Fruit fly (Drosophila melanogaster): Measurements from ENCODE around the gene pst.

The pst gene

DNA sequence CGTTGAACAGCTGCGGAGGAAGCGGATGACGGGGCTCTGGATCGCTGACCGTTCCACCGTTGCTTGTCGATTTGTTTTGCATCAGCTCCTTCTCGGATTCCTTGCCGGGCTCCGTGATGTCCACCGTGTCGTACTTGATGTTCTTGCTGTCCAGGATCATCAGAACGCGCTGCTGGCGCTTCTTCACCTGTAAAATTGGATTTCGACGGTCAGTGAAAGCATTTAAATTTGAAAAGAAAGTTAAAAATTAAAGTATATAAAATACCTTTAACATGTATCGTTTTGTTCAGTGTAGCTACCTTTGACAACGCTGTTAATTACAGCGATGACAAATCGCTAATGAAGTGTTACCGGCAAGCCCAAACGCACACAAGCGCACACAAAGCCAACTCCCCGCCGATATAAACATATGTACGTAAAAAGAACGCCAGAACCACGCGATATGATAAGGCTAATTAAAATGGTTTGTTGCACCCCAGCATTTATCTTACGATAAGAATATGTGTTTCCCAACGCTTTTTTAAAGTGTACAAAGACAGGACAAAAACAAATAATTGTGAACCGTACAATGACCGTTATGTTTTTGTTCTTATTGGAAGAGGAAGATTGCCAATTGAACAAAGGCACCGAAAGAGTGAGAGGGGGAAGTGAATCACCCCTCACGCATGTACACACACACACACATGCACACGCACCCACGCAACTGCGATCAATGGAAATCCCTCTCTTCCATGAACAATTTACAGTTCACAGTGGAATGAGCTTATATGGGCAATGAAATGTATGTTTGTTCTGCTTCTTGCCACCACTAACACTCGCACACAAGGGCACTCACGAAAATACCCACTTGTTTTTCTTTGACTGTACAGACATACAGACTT lies 8.0 kb upstream of the pst start (continued):
- TF ChIP-seq CG3726 (GFP tag; IDR thresholded peaks at IDR 0.05) (no peak), CG10274 (GFP tag; optimal IDR thresholded peaks at IDR 0.05) (peak; percentile 0), D19B (GFP tag; optimal IDR thresholded peaks at IDR 0.05) (no peak), TFAM (GFP tag; optimal IDR thresholded peaks at IDR 0.05) (no peak), zen2 (GFP tag; IDR thresholded peaks at IDR 0.05; ENCODE audit: partially characterized antibody) (no peak), Rfx (GFP tag; IDR thresholded peaks at IDR 0.05) (peak; percentile 65), fd102C (GFP tag; optimal IDR thresholded peaks at IDR 0.05) (no peak), amos (GFP tag; IDR thresholded peaks at IDR 0.05; ENCODE audit: partially characterized antibody) (no peak), CG7357 (GFP tag; IDR thresholded peaks at IDR 0.05) (no peak), az2 (GFP tag; optimal IDR thresholded peaks at IDR 0.05) (peak; percentile 1), CG13775 (GFP tag; optimal IDR thresholded peaks at IDR 0.05) (no peak), Ptx1 (GFP tag; IDR thresholded peaks at IDR 0.05) (0 out of 2 replicates have a peak, but pooled peaks have one; percentile 15), zf30C (GFP tag; optimal IDR thresholded peaks at IDR 0.05) (peak; percentile 48), HLH3B (GFP tag; IDR thresholded peaks at IDR 0.05) (no peak), ranshi (GFP tag; IDR thresholded peaks at IDR 0.05) (no peak), CG9876 (GFP tag; optimal IDR thresholded peaks at IDR 0.05) (no peak), chinmo (GFP tag; IDR thresholded peaks at IDR 0.05; ENCODE audit: partially characterized antibody) (peak; percentile 81; the same call in 2 of the 4 replicates), Mes4 (GFP tag; optimal IDR thresholded peaks at IDR 0.05) (no peak), insv (GFP tag; optimal IDR thresholded peaks at IDR 0.05) (peak; percentile 11 to 92), slbo (GFP tag; IDR thresholded peaks at IDR 0.05) (peak; percentile 45), CG10543 (GFP tag; optimal IDR thresholded peaks at IDR 0.05) (peak; percentile 27), Awh (GFP tag; IDR thresholded peaks at IDR 0.05) (no peak), tgo (GFP tag; IDR thresholded peaks at IDR 0.05) (no peak; the same call in 2 of the 3 replicates), klu (GFP tag; IDR thresholded peaks at IDR 0.05) (peak; percentile 46), hb (GFP tag; IDR thresholded peaks at IDR 0.05; ENCODE audit: partially characterized antibody) (no peak), CG16815 (GFP tag; optimal IDR thresholded peaks at IDR 0.05) (no peak), HLH4C (GFP tag; IDR thresholded peaks at IDR 0.05; ENCODE audit: partially characterized antibody) (no peak; the same call in 2 of the 3 replicates), nerfin-2 (GFP tag; IDR thresholded peaks at IDR 0.05; ENCODE audit: partially characterized antibody) (no peak), peb (GFP tag; IDR thresholded peaks at IDR 0.05) (no peak), CG4617 (GFP tag; optimal IDR thresholded peaks at IDR 0.05; ENCODE audit: borderline replicate concordance) (no peak), zfh1 (GFP tag; IDR thresholded peaks at IDR 0.05) (peak; percentile 47; the same call in 2 of the 3 replicates), D19A (tag; optimal IDR thresholded peaks at IDR 0.05) (peak; percentile 7), CG14965 (GFP tag; optimal IDR thresholded peaks at IDR 0.05; ENCODE audit: borderline replicate concordance) (no peak), ind (GFP tag; optimal IDR thresholded peaks at IDR 0.05) (no peak), CG1832 (GFP tag; optimal IDR thresholded peaks at IDR 0.05) (no peak), CG12236 (GFP tag; optimal IDR thresholded peaks at IDR 0.05) (no peak), Sry-δ (GFP tag; optimal IDR thresholded peaks at IDR 0.05) (peak; percentile 19), CG3281 (GFP tag; optimal IDR thresholded peaks at IDR 0.05) (peak; percentile 68), Sox102F (GFP tag; optimal IDR thresholded peaks at IDR 0.05) (no peak), CG34422 (GFP tag; IDR thresholded peaks at IDR 0.05) (peak; percentile 47; the same call in 1 of the 3 replicates), Deaf1 (tag; optimal IDR thresholded peaks at IDR 0.05) (no peak), maf-S (GFP tag; optimal IDR thresholded peaks at IDR 0.05) (no peak), lilli (GFP tag; optimal IDR thresholded peaks at IDR 0.05) (peak; percentile 35), Lpt (GFP tag; optimal IDR thresholded peaks at IDR 0.05) (no peak), cato (GFP tag; optimal IDR thresholded peaks at IDR 0.05; ENCODE audit: borderline replicate concordance) (no peak), CG15011 (GFP tag; optimal IDR thresholded peaks at IDR 0.05) (no peak), NC2α (GFP tag; optimal IDR thresholded peaks at IDR 0.05) (no peak), cwo (GFP tag; optimal IDR thresholded peaks at IDR 0.05) (peak; percentile 24)

Data from whole organism, embryonic.